Worm (Caenorhabditis elegans): ENCODE results near the gene R08A2.2.

Gene R08A2.2

ce11 chrV:14696604-14697307, 18.8 kb downstream of the R08A2.2 start, which contains the start of gene unc-112 (continued):
- TF ChIP-seq dve-1 (tag; optimal IDR thresholded peaks at IDR 0.05; ENCODE audit: insufficient read depth) (peak; percentile 84), lin-38 (GFP tag; IDR thresholded peaks at IDR 0.05) (peak; percentile 64), lin-13 (GFP tag; optimal IDR thresholded peaks at IDR 0.05) (peak; percentile 58), lim-7 (GFP tag; IDR thresholded peaks at IDR 0.05) (no peak), gei-8 (GFP tag; optimal IDR thresholded peaks at IDR 0.05) (peak; percentile 14), nhr-28 (tag; optimal IDR thresholded peaks at IDR 0.05) (peak; percentile 90), T26A8.4 (GFP tag; IDR thresholded peaks at IDR 0.05) (peak; percentile 24; the same call in 1 of the 2 replicates), madf-5 (GFP tag; IDR thresholded peaks at IDR 0.05) (0 out of 4 replicates have a peak, but pooled peaks of 1 of the 2 experiments have one; percentile 9), hmg-1.1 (GFP tag; IDR thresholded peaks at IDR 0.05) (peak; percentile 83), nhr-11 (tag; optimal IDR thresholded peaks at IDR 0.05) (peak; percentile 83)

- TF ChIP-seq nhr-111 (GFP tag; optimal IDR thresholded peaks at IDR 0.05): no peak
- TF ChIP-seq jun-1 (tag; optimal IDR thresholded peaks at IDR 0.05): no peak
- no peak for TF ChIP-seq aly-2 (tag; optimal IDR thresholded peaks at IDR 0.05)
- no peak for TF ChIP-seq zag-1 (tag; optimal IDR thresholded peaks at IDR 0.05)
- no peak for TF ChIP-seq mxl-2 (GFP tag; conservative IDR thresholded peaks at IDR 0.05)
- TF ChIP-seq php-3 (GFP tag; IDR thresholded peaks at IDR 0.05): no peak
- TF ChIP-seq daf-12 (tag; optimal IDR thresholded peaks at IDR 0.05): no peak
- TF ChIP-seq fkh-10 (GFP tag; optimal IDR thresholded peaks at IDR 0.05): no peak
- no peak for TF ChIP-seq egl-27 (tag; optimal IDR thresholded peaks at IDR 0.05)
- no peak for TF ChIP-seq daf-16 (GFP tag; optimal IDR thresholded peaks at IDR 0.05)
- TF ChIP-seq daf-16 (tag; optimal IDR thresholded peaks at IDR 0.05): no peak
- no peak for TF ChIP-seq lin-38 (GFP tag; IDR thresholded peaks at IDR 0.05)
- no peak for TF ChIP-seq lim-7 (GFP tag; IDR thresholded peaks at IDR 0.05)
- no peak for TF ChIP-seq ctbp-1 (GFP tag; IDR thresholded peaks at IDR 0.05)
- TF ChIP-seq arid-1 (GFP tag; conservative IDR thresholded peaks at IDR 0.05): no peak
- no peak for TF ChIP-seq mdl-1 (tag; optimal IDR thresholded peaks at IDR 0.05)
- no peak for TF ChIP-seq vab-7 (GFP tag; IDR thresholded peaks at IDR 0.05)
These were observed 19.8 kb downstream of the R08A2.2 start for ce11 chrV:14695713-14696112.

ce11 chrV:14689060-14689750, 26.3 kb downstream of the R08A2.2 start, which contains the start of gene gasr-8:
gasr-8 (plus strand) TSS chrV:14689110.
- no peak for TF ChIP-seq jun-1 (tag; optimal IDR thresholded peaks at IDR 0.05)
- no peak for TF ChIP-seq tra-1 (GFP tag; IDR thresholded peaks at IDR 0.05)
- peak; percentile 35 for TF ChIP-seq aha-1 (tag)
- TF ChIP-seq nhr-6 (tag; optimal IDR thresholded peaks at IDR 0.05): peak; percentile 21
- TF ChIP-seq egl-27 (tag; optimal IDR thresholded peaks at IDR 0.05): no peak
- no peak for TF ChIP-seq nhr-11 (tag; optimal IDR thresholded peaks at IDR 0.05)
- TF ChIP-seq skn-1 (tag; optimal IDR thresholded peaks at IDR 0.05): no peak
- peak; percentile 1 for TF ChIP-seq hlh-11 (tag; optimal IDR thresholded peaks at IDR 0.05)
- no peak for TF ChIP-seq T26A8.4 (GFP tag; IDR thresholded peaks at IDR 0.05)
- TF ChIP-seq lin-39 (tag; optimal IDR thresholded peaks at IDR 0.05): no peak
- no peak for TF ChIP-seq daf-16 (GFP tag; optimal IDR thresholded peaks at IDR 0.05)
- TF ChIP-seq daf-16 (tag; optimal IDR thresholded peaks at IDR 0.05): peak; percentile 38
- TF ChIP-seq lin-15B (tag; optimal IDR thresholded peaks at IDR 0.05): no peak
- TF ChIP-seq Y48G9A.11 (GFP tag; IDR thresholded peaks at IDR 0.05): peak; percentile 29; the same call in 1 of the 2 replicates
- peak; percentile 71 for TF ChIP-seq egl-43 (GFP tag; IDR thresholded peaks at IDR 0.05)
- no peak for TF ChIP-seq lir-3 (tag; optimal IDR thresholded peaks at IDR 0.05)
- no peak for TF ChIP-seq ceh-82 (tag; optimal IDR thresholded peaks at IDR 0.05)
- no peak for TF ChIP-seq nhr-111 (GFP tag; optimal IDR thresholded peaks at IDR 0.05)
- TF ChIP-seq Y75B8A.6 (GFP tag; IDR thresholded peaks at IDR 0.05): no peak
- peak; percentile 68 for TF ChIP-seq mes-2 (tag; optimal IDR thresholded peaks at IDR 0.05; ENCODE audit: poor library complexity, severe bottlenecking)
- peak; percentile 51; the same call in 1 of the 2 replicates for TF ChIP-seq vab-7 (GFP tag; IDR thresholded peaks at IDR 0.05)
- peak; percentile 69 for TF ChIP-seq lin-1 (GFP tag; IDR thresholded peaks at IDR 0.05)
- 0 out of 2 replicates have a peak, but pooled peaks have one; percentile 52 for TF ChIP-seq zfp-3 (GFP tag; conservative IDR thresholded peaks at IDR 0.05)
- TF ChIP-seq arid-1 (GFP tag; conservative IDR thresholded peaks at IDR 0.05): 0 out of 2 replicates have a peak, but pooled peaks have one; percentile 42
- 0 out of 2 replicates have a peak, but pooled peaks have one; percentile 15 for TF ChIP-seq Y105C5A.15 (GFP tag; IDR thresholded peaks at IDR 0.05)
- TF ChIP-seq nhr-77 (tag; optimal IDR thresholded peaks at IDR 0.05): no peak
- TF ChIP-seq ztf-11 (tag; optimal IDR thresholded peaks at IDR 0.05): no peak
- TF ChIP-seq mxl-2 (GFP tag; conservative IDR thresholded peaks at IDR 0.05): 0 out of 2 replicates have a peak, but pooled peaks have one; percentile 3
- 0 out of 2 replicates have a peak, but pooled peaks have one; percentile 42 for TF ChIP-seq ceh-44 (GFP tag; IDR thresholded peaks at IDR 0.05)
- TF ChIP-seq madf-5 (GFP tag; IDR thresholded peaks at IDR 0.05): peak in 1 of 2 experiments; percentile 55; a peak in 1 of 4 replicates
- no peak for TF ChIP-seq zag-1 (tag; optimal IDR thresholded peaks at IDR 0.05)

Data from whole organism, L4 larva.